Worm (Caenorhabditis elegans) whole organism, L4 larva: ENCODE results near the gene C56G2.5.

Experiments used
- Y5F2A.4 ChIP-seq: fragments of 200-800 bp; sonication (Bioruptor generic); optimal IDR thresholded peaks from 2 replicates; lab custom pipeline; 2018; ENCODE audit warnings: mild to moderate bottlenecking, missing genetic modification characterization, missing compliant biosample characterization
- ceh-82 ChIP-seq: sonication (generic microtip); optimal IDR thresholded peaks from 2 replicates; lab custom pipeline; 2017; ENCODE audit warnings: missing biosample characterization, missing genetic modification characterization

DNA sequence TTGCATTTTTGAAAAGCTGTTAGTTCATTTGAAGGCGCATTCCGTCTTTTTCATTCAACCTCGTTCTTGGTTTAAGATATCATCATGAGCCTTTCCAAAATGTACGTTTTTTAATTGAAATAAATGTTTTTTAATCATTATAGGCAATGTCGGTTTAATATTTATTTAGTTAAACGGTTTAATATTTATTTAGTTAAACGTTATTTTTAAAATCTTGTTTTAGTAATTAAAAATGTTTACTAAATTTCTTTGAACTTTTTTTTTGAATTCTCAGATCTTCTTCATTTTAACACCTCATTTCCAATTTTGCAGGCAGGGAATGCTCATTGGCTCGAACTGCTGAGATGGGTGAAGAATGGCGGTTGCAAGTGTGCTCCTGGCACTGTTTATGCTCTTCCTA, 15.0 kb downstream of the C56G2.5 start, which contains the start of gene gar-2:
- TF ChIP-seq ceh-82 (tag; lab: Kevin White, UChicago) (no peak), Y5F2A.4 (GFP tag; lab: Kevin White, UChicago) (no peak)
